Fruit fly (Drosophila melanogaster): Measurements from ENCODE around the gene CG13653.
A peak's percentile ranks its signal among the peaks of the same experiment; 100 is the strongest.

The CG13653 gene

dm6 chr3R:25168259-25168972, 26.9 kb upstream of the CG13653 start:
- peak; percentile 50 for TF ChIP-seq svp (GFP tag)
- TF ChIP-seq CG8319 (GFP tag; optimal IDR thresholded peaks at IDR 0.05), result no peak
- no peak for TF ChIP-seq CG15336 (GFP tag; IDR thresholded peaks at IDR 0.05)
- TF ChIP-seq Eip78C (GFP tag), result peak; percentile 17
- TF ChIP-seq topi (GFP tag; optimal IDR thresholded peaks at IDR 0.05), result peak; percentile 5

- no peak for TF ChIP-seq Eip93F (GFP tag; optimal IDR thresholded peaks at IDR 0.05)
- no peak for TF ChIP-seq Met (GFP tag; optimal IDR thresholded peaks at IDR 0.05)
- TF ChIP-seq salr (GFP tag; optimal IDR thresholded peaks at IDR 0.05), result no peak
- TF ChIP-seq CG31627 (GFP tag; optimal IDR thresholded peaks at IDR 0.05), result no peak
These were observed 23.0 kb upstream of the CG13653 start for dm6 chr3R:25172353-25172752.

- TF ChIP-seq cyc (GFP tag; optimal IDR thresholded peaks at IDR 0.05), result no peak
- no peak for TF ChIP-seq Ets96B (tag; optimal IDR thresholded peaks at IDR 0.05)
- TF ChIP-seq CG6808 (GFP tag; optimal IDR thresholded peaks at IDR 0.05), result no peak
- TF ChIP-seq eg (GFP tag; IDR thresholded peaks at IDR 0.05), result no peak
- TF ChIP-seq CG34406 (GFP tag; optimal IDR thresholded peaks at IDR 0.05), result no peak
- no peak for TF ChIP-seq lz (GFP tag; optimal IDR thresholded peaks at IDR 0.05)
- no peak for TF ChIP-seq Eip78C (GFP tag)
- TF ChIP-seq CG7368 (GFP tag; optimal IDR thresholded peaks at IDR 0.05), result no peak
- no peak for TF ChIP-seq fkh (GFP tag; optimal IDR thresholded peaks at IDR 0.05)
- no peak for TF ChIP-seq Sox14 (GFP tag; optimal IDR thresholded peaks at IDR 0.05)
- no peak for TF ChIP-seq CG6854 (GFP tag; optimal IDR thresholded peaks at IDR 0.05)
- no peak for TF ChIP-seq CG6792 (GFP tag; optimal IDR thresholded peaks at IDR 0.05)
These were observed 22.4 kb upstream of the CG13653 start for dm6 chr3R:25172976-25173375.

DNA sequence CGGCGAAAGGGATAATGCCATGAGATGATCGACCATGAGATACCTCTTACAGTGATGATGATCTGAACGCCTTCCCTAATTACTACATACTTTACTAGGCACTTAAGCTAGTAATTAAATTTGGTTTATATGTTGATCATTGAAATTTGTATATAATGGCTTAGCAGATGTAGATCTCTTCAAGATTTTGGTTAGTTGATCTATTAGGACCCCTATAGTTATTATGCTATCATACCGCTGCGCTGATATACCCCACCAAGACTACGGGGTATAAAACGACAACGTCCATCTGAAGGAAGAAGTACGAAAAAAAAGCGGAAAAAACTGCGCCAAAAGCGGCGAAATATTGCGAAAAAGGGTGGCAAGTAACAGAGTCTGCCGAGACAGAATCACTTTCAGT, 21.1 kb upstream of the CG13653 start:
- TF ChIP-seq CG6792 (GFP tag; optimal IDR thresholded peaks at IDR 0.05) (peak; percentile 58), CG3032 (tag; optimal IDR thresholded peaks at IDR 0.05) (peak; percentile 61), Sox102F (GFP tag; optimal IDR thresholded peaks at IDR 0.05) (peak; percentile 49), CG9139 (GFP tag; optimal IDR thresholded peaks at IDR 0.05) (peak; percentile 58), Eip75B (GFP tag; optimal IDR thresholded peaks at IDR 0.05) (peak; percentile 63), fkh (GFP tag; optimal IDR thresholded peaks at IDR 0.05) (no peak), fd85E (GFP tag; optimal IDR thresholded peaks at IDR 0.05) (no peak), Eip78C (GFP tag) (peak; percentile 87), dac (GFP tag; optimal IDR thresholded peaks at IDR 0.05) (no peak), CG1621 (tag; optimal IDR thresholded peaks at IDR 0.05) (peak; percentile 33), CG11294 (GFP tag; IDR thresholded peaks at IDR 0.05) (no peak), Gug (GFP tag; IDR thresholded peaks at IDR 0.05) (no peak), pdm3 (GFP tag; optimal IDR thresholded peaks at IDR 0.05) (peak; percentile 56), CG6163 (GFP tag; IDR thresholded peaks at IDR 0.05) (peak; percentile 45; the same call in 1 of the 3 replicates), Blimp-1 (GFP tag; optimal IDR thresholded peaks at IDR 0.05) (peak; percentile 9), OdsH (GFP tag; optimal IDR thresholded peaks at IDR 0.05) (peak; percentile 47), CG6276 (GFP tag; optimal IDR thresholded peaks at IDR 0.05) (no peak), ss (GFP tag; optimal IDR thresholded peaks at IDR 0.05) (peak; percentile 26 to 55), Hr4 (GFP tag; optimal IDR thresholded peaks at IDR 0.05) (no peak), Sox14 (GFP tag; optimal IDR thresholded peaks at IDR 0.05) (peak; percentile 54), Eip93F (GFP tag; optimal IDR thresholded peaks at IDR 0.05) (no peak), acj6 (GFP tag; optimal IDR thresholded peaks at IDR 0.05) (peak; percentile 59), Ets96B (tag; optimal IDR thresholded peaks at IDR 0.05) (peak; percentile 69), CG8119 (GFP tag; IDR thresholded peaks at IDR 0.05) (0 out of 3 replicates have a peak, but pooled peaks have one; percentile 20), fd59A (GFP tag; optimal IDR thresholded peaks at IDR 0.05) (peak; percentile 40), CG11762 (GFP tag; optimal IDR thresholded peaks at IDR 0.05; ENCODE audit: insufficient read depth) (peak; percentile 4), Ets21C (GFP tag; optimal IDR thresholded peaks at IDR 0.05) (peak; percentile 63), CG15336 (GFP tag; IDR thresholded peaks at IDR 0.05) (0 out of 2 replicates have a peak, but pooled peaks have one; percentile 11), topi (GFP tag; optimal IDR thresholded peaks at IDR 0.05) (peak; percentile 68), CG16779 (tag; optimal IDR thresholded peaks at IDR 0.05) (peak; percentile 23), CG10669 (GFP tag; optimal IDR thresholded peaks at IDR 0.05) (peak; percentile 70), esn (GFP tag; optimal IDR thresholded peaks at IDR 0.05) (peak; percentile 76), eg (GFP tag; IDR thresholded peaks at IDR 0.05) (no peak)

Measured in whole organism, prepupa.